Fruit fly (Drosophila melanogaster): ENCODE results near the gene CG15439.

- TF ChIP-seq EcR (GFP tag; optimal IDR thresholded peaks at IDR 0.05): peak; percentile 22
- no peak for TF ChIP-seq CG34367 (tag; optimal IDR thresholded peaks at IDR 0.05)
- TF ChIP-seq CG4496 (GFP tag; IDR thresholded peaks at IDR 0.05): no peak
- TF ChIP-seq fd96Ca (GFP tag; IDR thresholded peaks at IDR 0.05): no peak
- TF ChIP-seq CG12605 (GFP tag; IDR thresholded peaks at IDR 0.05): no peak
- TF ChIP-seq CG10348 (GFP tag; IDR thresholded peaks at IDR 0.05): no peak
- TF ChIP-seq CG32121 (GFP tag; IDR thresholded peaks at IDR 0.05): no peak
- TF ChIP-seq Pif1B (GFP tag; optimal IDR thresholded peaks at IDR 0.05): no peak
- TF ChIP-seq Ets98B (GFP tag; IDR thresholded peaks at IDR 0.05): no peak
Measured at dm6 chr2L:4459543-4459942, 6.7 kb upstream of the CG15439 start, which contains the start of the genes mRpL27 and CG15435.

Data from whole organism, pupa.